Worm (Caenorhabditis elegans): ENCODE results near the gene T23F2.4.

Gene T23F2.4

DNA sequence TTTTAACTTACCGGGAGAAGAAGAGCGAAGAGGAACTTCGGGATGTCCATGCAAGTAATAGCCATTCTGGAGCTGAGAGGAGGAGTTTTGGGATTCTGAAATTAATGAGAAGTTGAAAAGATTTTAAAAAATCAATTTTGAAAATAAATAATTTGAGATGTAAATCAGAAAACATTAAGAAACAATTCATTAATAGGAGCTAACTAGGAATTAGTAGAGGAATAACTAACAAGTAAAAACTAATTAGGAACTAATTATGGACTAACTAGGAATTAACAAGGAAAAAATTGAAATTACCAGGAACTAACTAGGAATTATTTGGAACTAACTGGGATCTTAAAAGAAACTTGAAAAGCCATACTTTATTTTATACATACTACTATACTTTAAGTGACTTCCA is at the start of gene T23F2.4:
T23F2.4 (minus strand) TSS at position 101 of the 400 bp plus-strand sequence.
- TF ChIP-seq hlh-13 (GFP tag; optimal IDR thresholded peaks at IDR 0.05) = no peak
- no peak for TF ChIP-seq ceh-18 (tag; optimal IDR thresholded peaks at IDR 0.05)
- no peak for TF ChIP-seq unc-3 (GFP tag; conservative IDR thresholded peaks at IDR 0.05)
- no peak for TF ChIP-seq unc-3 (tag; optimal IDR thresholded peaks at IDR 0.05)
- TF ChIP-seq nfya-1 (tag; optimal IDR thresholded peaks at IDR 0.05) = no peak
- TF ChIP-seq fax-1 (tag; optimal IDR thresholded peaks at IDR 0.05) = no peak
- TF ChIP-seq odd-2 (tag; optimal IDR thresholded peaks at IDR 0.05) = no peak
- TF ChIP-seq ceh-6 (GFP tag; optimal IDR thresholded peaks at IDR 0.05) = no peak
- TF ChIP-seq lin-11 (tag; optimal IDR thresholded peaks at IDR 0.05) = no peak
- TF ChIP-seq ceh-2 (tag; optimal IDR thresholded peaks at IDR 0.05) = no peak
- no peak for TF ChIP-seq pat-9 (tag; optimal IDR thresholded peaks at IDR 0.05)
- TF ChIP-seq nhr-11 (tag; optimal IDR thresholded peaks at IDR 0.05) = no peak
- TF ChIP-seq pha-4 (tag; optimal IDR thresholded peaks at IDR 0.05) = no peak
- no peak for TF ChIP-seq pax-1 (tag; optimal IDR thresholded peaks at IDR 0.05)
- no peak for TF ChIP-seq elt-4 (tag; optimal IDR thresholded peaks at IDR 0.05)
- TF ChIP-seq ceh-24 (tag; optimal IDR thresholded peaks at IDR 0.05) = no peak

DNA sequence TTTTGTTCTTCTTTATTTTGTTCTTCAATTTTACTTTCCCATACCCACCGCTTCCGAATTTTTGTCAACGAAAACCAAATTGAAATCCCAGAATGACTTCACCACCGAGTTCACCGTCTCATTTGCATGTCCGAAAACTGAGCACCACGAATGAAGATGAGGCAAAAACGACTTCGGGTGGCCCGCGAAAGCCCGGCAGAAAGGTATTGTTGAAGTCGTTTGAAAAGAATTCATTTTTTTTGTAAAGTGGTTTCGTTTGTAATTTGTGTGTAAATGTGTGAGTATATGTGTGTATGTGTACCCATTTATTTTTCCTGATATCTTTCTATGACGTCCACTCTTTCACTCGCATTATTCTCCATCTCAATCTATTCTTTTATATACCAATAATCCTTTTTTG is 43.1 kb upstream of the T23F2.4 start, which contains the start of gene C38C5.1:
C38C5.1 (plus strand) TSS at position 90 of the 400 bp plus-strand sequence.
- no peak for TF ChIP-seq mec-3 (tag; optimal IDR thresholded peaks at IDR 0.05; ENCODE audit: borderline replicate concordance)
- no peak for TF ChIP-seq pqm-1 (tag; optimal IDR thresholded peaks at IDR 0.05)
- TF ChIP-seq C38D4.7 (GFP tag; optimal IDR thresholded peaks at IDR 0.05) = no peak
- no peak for TF ChIP-seq ceh-48 (tag; optimal IDR thresholded peaks at IDR 0.05)
- TF ChIP-seq ceh-19 (GFP tag; optimal IDR thresholded peaks at IDR 0.05) = no peak
- no peak for TF ChIP-seq sox-4 (tag; optimal IDR thresholded peaks at IDR 0.05)
- TF ChIP-seq ceh-2 (tag; optimal IDR thresholded peaks at IDR 0.05) = no peak

DNA sequence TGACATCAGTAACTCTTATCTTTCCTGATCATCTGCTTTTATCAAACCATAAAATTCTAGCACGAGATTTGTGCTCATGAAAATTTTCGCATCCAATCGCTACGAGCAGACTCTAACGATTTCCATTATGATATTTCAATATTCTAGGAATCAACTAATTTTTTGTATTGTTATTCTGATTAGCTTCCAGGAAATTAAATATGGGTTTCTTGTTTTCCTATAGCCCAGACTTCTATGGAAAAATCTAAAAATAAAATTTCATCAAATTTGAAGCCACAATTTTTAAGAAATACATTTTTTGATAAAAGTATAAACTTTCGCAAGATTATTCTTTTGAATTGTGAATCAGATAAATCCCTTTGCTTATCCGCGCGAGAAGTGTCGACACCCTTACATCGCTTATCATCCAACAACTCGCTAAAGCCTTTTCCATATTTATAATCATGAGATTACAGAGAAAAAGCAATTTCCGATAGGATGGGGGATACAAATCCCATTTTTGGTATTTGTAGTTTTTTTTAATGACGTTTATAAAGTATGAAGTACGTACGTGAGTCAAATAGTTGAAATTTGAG is 40.3 kb upstream of the T23F2.4 start:
- TF ChIP-seq ceh-48 (tag; optimal IDR thresholded peaks at IDR 0.05) (no peak), ama-1 (optimal IDR thresholded peaks at IDR 0.05) (no peak), T23F11.4 (GFP tag; optimal IDR thresholded peaks at IDR 0.05) (no peak), pag-3 (tag; optimal IDR thresholded peaks at IDR 0.05; ENCODE audit: borderline replicate concordance) (no peak), syd-9 (tag; optimal IDR thresholded peaks at IDR 0.05) (no peak), unc-55 (GFP tag; optimal IDR thresholded peaks at IDR 0.05) (no peak), pros-1 (tag; optimal IDR thresholded peaks at IDR 0.05) (no peak), ceh-14 (tag; optimal IDR thresholded peaks at IDR 0.05) (no peak), unc-86 (tag; optimal IDR thresholded peaks at IDR 0.05) (no peak), lim-6 (tag; optimal IDR thresholded peaks at IDR 0.05) (no peak), gmeb-2 (tag; optimal IDR thresholded peaks at IDR 0.05) (no peak), hlh-15 (tag; optimal IDR thresholded peaks at IDR 0.05) (no peak), ahr-1 (tag; optimal IDR thresholded peaks at IDR 0.05) (no peak)

DNA sequence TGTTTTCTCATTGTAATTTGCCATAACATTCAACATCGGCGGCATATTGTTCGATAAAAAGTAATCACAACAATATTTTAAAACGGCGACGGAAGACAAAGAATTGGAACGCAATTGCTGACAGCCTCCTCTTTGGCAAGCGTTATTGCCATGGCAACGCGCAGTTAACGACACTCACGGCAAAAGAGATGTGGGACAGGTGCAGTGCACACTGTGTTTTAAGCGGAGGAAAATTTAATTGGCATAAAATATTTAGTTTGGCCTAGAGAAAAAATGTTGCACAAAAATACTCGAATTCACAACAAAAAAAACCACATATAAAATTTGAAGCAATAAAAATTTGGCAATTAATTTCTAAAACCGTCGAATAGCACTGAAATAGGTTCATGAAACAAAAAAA is 37.8 kb upstream of the T23F2.4 start, which contains the start of gene ifta-1:
ifta-1 (minus strand) TSS at position 101 of the 400 bp plus-strand sequence.
- TF ChIP-seq ttx-3 (tag; optimal IDR thresholded peaks at IDR 0.05) (no peak), pag-3 (tag; optimal IDR thresholded peaks at IDR 0.05; ENCODE audit: borderline replicate concordance) (no peak), unc-42 (tag; optimal IDR thresholded peaks at IDR 0.05) (no peak), ceh-45 (GFP tag; IDR thresholded peaks at IDR 0.05) (no peak), zip-5 (tag; optimal IDR thresholded peaks at IDR 0.05) (no peak), C08G9.2 (tag; optimal IDR thresholded peaks at IDR 0.05) (no peak), ceh-14 (tag; optimal IDR thresholded peaks at IDR 0.05) (no peak), che-1 (tag; optimal IDR thresholded peaks at IDR 0.05) (no peak), sdc-2 (tag; optimal IDR thresholded peaks at IDR 0.05) (no peak), elt-4 (tag; optimal IDR thresholded peaks at IDR 0.05) (no peak), hlh-15 (tag; optimal IDR thresholded peaks at IDR 0.05) (no peak), ref-2 (tag; optimal IDR thresholded peaks at IDR 0.05) (no peak), gmeb-2 (tag; optimal IDR thresholded peaks at IDR 0.05) (no peak), hlh-8 (tag; optimal IDR thresholded peaks at IDR 0.05) (no peak), K02D7.2 (tag; optimal IDR thresholded peaks at IDR 0.05) (no peak), madf-2 (tag; optimal IDR thresholded peaks at IDR 0.05) (no peak), dve-1 (tag; optimal IDR thresholded peaks at IDR 0.05) (no peak), tbx-7 (tag; optimal IDR thresholded peaks at IDR 0.05) (no peak), C38D4.7 (GFP tag; optimal IDR thresholded peaks at IDR 0.05) (no peak), ets-4 (tag; optimal IDR thresholded peaks at IDR 0.05) (no peak)
